Worm (Caenorhabditis elegans): Measurements from ENCODE around the gene F17H10.1.

F17H10.1 gene

DNA sequence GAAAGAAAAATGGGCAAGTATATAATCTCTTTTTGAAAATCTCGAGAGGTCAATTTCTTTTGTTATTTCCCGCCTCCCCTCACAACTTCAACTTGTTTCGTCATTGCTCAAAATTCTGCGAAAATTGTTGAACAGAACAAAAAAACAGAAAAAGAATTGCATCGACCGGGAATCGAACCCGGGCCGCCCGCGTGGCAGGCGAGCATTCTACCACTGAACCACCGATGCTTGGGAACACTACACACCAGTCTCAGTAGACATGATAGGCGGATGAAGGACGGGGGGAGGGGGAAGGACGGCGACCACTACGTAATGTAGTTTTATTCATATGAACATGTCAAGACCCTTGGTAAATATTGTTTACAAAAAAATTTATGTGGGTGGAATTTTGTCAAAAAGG lies 16.1 kb downstream of the F17H10.1 start:
- TF ChIP-seq sea-1 (GFP tag; conservative IDR thresholded peaks at IDR 0.05) = peak; percentile 98
- TF ChIP-seq pes-1 (GFP tag; IDR thresholded peaks at IDR 0.05) = peak; percentile 98
- TF ChIP-seq scrt-1 (GFP tag; IDR thresholded peaks at IDR 0.05) = peak; percentile 98
- TF ChIP-seq ets-7 (tag; optimal IDR thresholded peaks at IDR 0.05) = peak; percentile 92
- no peak for TF ChIP-seq ama-1 (optimal IDR thresholded peaks at IDR 0.05)
- TF ChIP-seq aly-1 (tag; optimal IDR thresholded peaks at IDR 0.05) = peak; percentile 96
- peak; percentile 93 for TF ChIP-seq B0310.2 (tag; optimal IDR thresholded peaks at IDR 0.05)
- TF ChIP-seq ceh-13 (GFP tag; optimal IDR thresholded peaks at IDR 0.05) = peak; percentile 97
- TF ChIP-seq F13C5.2 (tag; optimal IDR thresholded peaks at IDR 0.05) = peak; percentile 93
- peak; percentile 99 for TF ChIP-seq hmg-4 (GFP tag; optimal IDR thresholded peaks at IDR 0.05)
- TF ChIP-seq tra-4 (tag; optimal IDR thresholded peaks at IDR 0.05) = peak; percentile 89
- peak; percentile 99 for TF ChIP-seq flt-1 (GFP tag; IDR thresholded peaks at IDR 0.05)
- TF ChIP-seq hnd-1 (tag; optimal IDR thresholded peaks at IDR 0.05) = peak; percentile 74
- TF ChIP-seq hmbx-1 (tag; optimal IDR thresholded peaks at IDR 0.05) = peak; percentile 86
- TF ChIP-seq tbx-37 (GFP tag; conservative IDR thresholded peaks at IDR 0.05) = peak; percentile 95
- TF ChIP-seq tbx-11 (GFP tag; IDR thresholded peaks at IDR 0.05) = peak; percentile 98
- peak; percentile 96 for TF ChIP-seq ceh-36 (tag; optimal IDR thresholded peaks at IDR 0.05)

DNA sequence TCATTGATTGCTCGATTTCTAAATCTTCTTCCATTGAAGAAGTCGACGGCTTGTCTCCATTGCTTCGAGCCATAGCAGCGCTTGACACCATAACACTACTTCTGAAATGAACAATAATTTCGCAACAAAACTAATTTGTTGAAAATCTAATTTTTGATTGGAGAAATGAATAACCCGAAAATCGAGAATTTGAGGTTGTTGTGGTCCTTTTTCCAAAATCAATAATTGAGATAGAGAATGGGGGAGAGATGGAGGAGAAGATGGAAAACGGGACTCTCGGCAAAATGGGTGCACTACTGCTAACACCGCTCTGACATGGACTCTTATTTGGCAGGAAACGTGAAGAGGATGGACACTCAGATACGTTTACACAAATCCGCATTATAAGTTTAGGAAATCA lies 17.1 kb downstream of the F17H10.1 start, which contains the start of gene snx-17:
Gene snx-17, minus strand, starts transcription at position 101 of the 400 bp plus-strand sequence.
- TF ChIP-seq ceh-13 (GFP tag; optimal IDR thresholded peaks at IDR 0.05) (no peak), hmg-4 (GFP tag; optimal IDR thresholded peaks at IDR 0.05) (no peak), flt-1 (GFP tag; IDR thresholded peaks at IDR 0.05) (no peak), ets-7 (tag; optimal IDR thresholded peaks at IDR 0.05) (no peak), pes-1 (GFP tag; IDR thresholded peaks at IDR 0.05) (no peak), scrt-1 (GFP tag; IDR thresholded peaks at IDR 0.05) (no peak), ceh-36 (tag; optimal IDR thresholded peaks at IDR 0.05) (no peak), hmbx-1 (tag; optimal IDR thresholded peaks at IDR 0.05) (no peak), tra-4 (tag; optimal IDR thresholded peaks at IDR 0.05) (no peak), hnd-1 (tag; optimal IDR thresholded peaks at IDR 0.05) (no peak), tbx-11 (GFP tag; IDR thresholded peaks at IDR 0.05) (no peak), B0310.2 (tag; optimal IDR thresholded peaks at IDR 0.05) (no peak), tbx-37 (GFP tag; conservative IDR thresholded peaks at IDR 0.05) (no peak), F13C5.2 (tag; optimal IDR thresholded peaks at IDR 0.05) (no peak), aly-1 (tag; optimal IDR thresholded peaks at IDR 0.05) (no peak)

DNA sequence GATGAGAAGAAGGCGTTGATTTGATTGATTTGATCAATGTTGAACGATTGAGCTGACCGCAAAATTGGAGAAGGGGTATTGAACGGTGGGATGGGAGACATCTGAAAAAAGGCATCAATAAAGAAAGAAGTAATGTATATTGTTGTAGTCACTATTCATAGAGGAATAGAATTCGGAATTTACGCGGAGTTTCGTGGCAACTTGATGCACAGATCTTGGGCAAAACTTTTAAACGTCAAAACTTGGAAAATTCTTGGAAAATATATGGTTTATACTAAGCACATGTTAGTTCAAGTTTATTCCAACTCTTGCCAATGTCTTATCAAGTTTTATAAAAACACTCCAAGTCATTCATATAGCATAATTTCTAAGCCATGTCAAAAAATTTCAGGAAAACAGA lies 21.4 kb downstream of the F17H10.1 start, which contains the start of gene F17H10.4:
Gene F17H10.4, minus strand, starts transcription at position 101 of the 400 bp plus-strand sequence.
- TF ChIP-seq ceh-13 (GFP tag; optimal IDR thresholded peaks at IDR 0.05) (no peak), pes-1 (GFP tag; IDR thresholded peaks at IDR 0.05) (no peak), ceh-36 (tag; optimal IDR thresholded peaks at IDR 0.05) (no peak), hnd-1 (tag; optimal IDR thresholded peaks at IDR 0.05) (no peak), flt-1 (GFP tag; IDR thresholded peaks at IDR 0.05) (no peak), aly-1 (tag; optimal IDR thresholded peaks at IDR 0.05) (no peak), B0310.2 (tag; optimal IDR thresholded peaks at IDR 0.05) (no peak), F13C5.2 (tag; optimal IDR thresholded peaks at IDR 0.05) (no peak), sea-1 (GFP tag; conservative IDR thresholded peaks at IDR 0.05) (no peak), ama-1 (optimal IDR thresholded peaks at IDR 0.05) (no peak), hmbx-1 (tag; optimal IDR thresholded peaks at IDR 0.05) (no peak), ets-7 (tag; optimal IDR thresholded peaks at IDR 0.05) (no peak), tbx-37 (GFP tag; conservative IDR thresholded peaks at IDR 0.05) (no peak), tra-4 (tag; optimal IDR thresholded peaks at IDR 0.05) (no peak), scrt-1 (GFP tag; IDR thresholded peaks at IDR 0.05) (no peak)

DNA sequence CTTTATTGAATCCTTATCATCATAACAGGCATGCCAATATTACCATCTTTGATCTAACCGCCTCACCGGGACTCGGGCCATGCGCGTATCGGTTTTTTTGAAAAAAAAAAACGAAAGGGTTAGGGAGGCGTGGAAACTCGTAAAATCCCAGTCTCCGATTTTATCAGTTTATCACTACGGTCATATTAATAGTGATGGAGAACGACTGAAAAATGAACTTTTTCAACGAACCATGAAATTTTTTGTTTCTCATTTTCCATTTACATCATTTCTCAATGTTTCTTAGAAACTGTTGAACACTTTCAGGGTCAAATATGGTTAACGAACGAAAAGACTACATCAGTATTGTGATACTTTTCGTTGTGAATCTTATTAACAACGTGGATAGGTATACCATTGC lies 24.9 kb downstream of the F17H10.1 start, which contains the start of gene spin-3:
Gene spin-3, plus strand, starts transcription at position 301 of the 400 bp plus-strand sequence.
- TF ChIP-seq ets-7 (tag; optimal IDR thresholded peaks at IDR 0.05) (no peak), ama-1 (optimal IDR thresholded peaks at IDR 0.05) (no peak), hnd-1 (tag; optimal IDR thresholded peaks at IDR 0.05) (no peak), aly-1 (tag; optimal IDR thresholded peaks at IDR 0.05) (no peak), hmbx-1 (tag; optimal IDR thresholded peaks at IDR 0.05) (no peak), pes-1 (GFP tag; IDR thresholded peaks at IDR 0.05) (no peak), F13C5.2 (tag; optimal IDR thresholded peaks at IDR 0.05) (no peak), ceh-36 (tag; optimal IDR thresholded peaks at IDR 0.05) (no peak), sea-1 (GFP tag; conservative IDR thresholded peaks at IDR 0.05) (no peak), tbx-37 (GFP tag; conservative IDR thresholded peaks at IDR 0.05) (no peak), flt-1 (GFP tag; IDR thresholded peaks at IDR 0.05) (no peak), hmg-4 (GFP tag; optimal IDR thresholded peaks at IDR 0.05) (no peak)

DNA sequence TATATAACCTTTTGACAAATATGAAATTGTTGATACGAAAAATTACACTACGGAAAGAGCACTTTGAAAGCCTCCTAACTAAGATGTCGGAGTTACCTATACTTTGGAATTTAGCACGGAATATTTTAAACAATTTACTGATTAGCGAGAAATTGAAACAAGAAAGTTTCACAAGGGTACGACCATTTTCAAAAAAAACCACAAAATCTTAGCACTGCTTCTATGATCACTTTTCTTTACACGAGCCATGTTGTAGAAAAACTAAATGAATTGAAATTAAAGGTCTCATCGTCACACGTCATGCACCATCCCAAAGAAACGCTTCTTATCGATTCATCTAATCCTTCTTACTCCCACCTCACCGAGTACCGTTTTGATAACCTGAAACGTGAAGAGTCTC lies 29.8 kb downstream of the F17H10.1 start, which contains the start of gene F09A5.2:
Gene F09A5.2, plus strand, starts transcription at position 301 of the 400 bp plus-strand sequence.
- TF ChIP-seq ets-7 (tag; optimal IDR thresholded peaks at IDR 0.05) = no peak
- TF ChIP-seq hmbx-1 (tag; optimal IDR thresholded peaks at IDR 0.05) = no peak
- no peak for TF ChIP-seq aly-1 (tag; optimal IDR thresholded peaks at IDR 0.05)
- no peak for TF ChIP-seq F13C5.2 (tag; optimal IDR thresholded peaks at IDR 0.05)
- no peak for TF ChIP-seq tbx-11 (GFP tag; IDR thresholded peaks at IDR 0.05)
- TF ChIP-seq scrt-1 (GFP tag; IDR thresholded peaks at IDR 0.05) = no peak

DNA sequence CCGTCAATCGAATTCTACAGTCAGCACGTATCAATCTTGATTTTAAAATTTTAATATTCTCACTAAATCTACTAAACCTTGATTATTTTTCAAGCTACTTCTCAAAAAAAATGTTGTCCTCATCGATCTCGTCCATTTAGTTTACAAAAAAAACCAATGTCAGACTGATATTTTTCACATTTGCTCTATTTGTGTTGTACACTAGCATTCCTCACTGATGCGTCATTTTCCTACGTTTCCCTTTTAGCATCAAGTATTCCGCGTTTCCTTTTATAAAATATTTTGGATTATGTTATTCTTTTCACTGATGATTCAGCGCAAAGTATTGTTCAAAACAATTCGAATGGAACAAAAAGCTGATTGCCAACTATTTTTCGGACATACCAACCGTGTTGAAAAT lies 34.5 kb downstream of the F17H10.1 start, which contains the start of gene ttr-34:
Gene ttr-34, plus strand, starts transcription at position 301 of the 400 bp plus-strand sequence.
- TF ChIP-seq hnd-1 (tag; optimal IDR thresholded peaks at IDR 0.05) = no peak
- TF ChIP-seq aly-1 (tag; optimal IDR thresholded peaks at IDR 0.05) = no peak
- TF ChIP-seq tbx-11 (GFP tag; IDR thresholded peaks at IDR 0.05) = no peak

DNA sequence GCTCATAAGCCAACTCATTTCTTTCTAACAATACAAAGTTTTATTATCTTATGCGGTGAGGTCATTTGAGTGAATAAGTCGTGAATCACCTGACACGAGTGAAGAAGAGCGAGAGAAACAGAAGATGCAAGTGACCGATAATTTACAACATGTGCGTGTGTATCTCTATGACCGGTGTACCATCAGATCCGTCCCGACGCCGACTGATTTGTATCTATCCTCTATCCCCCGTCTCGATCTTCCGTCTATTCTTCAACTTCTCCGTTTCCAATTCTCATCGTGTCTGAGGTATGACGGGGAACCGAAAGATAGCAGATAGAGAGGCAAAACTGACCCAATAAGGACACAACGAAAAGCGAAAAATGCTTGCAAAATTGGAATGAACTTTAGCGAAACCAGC lies 36.4 kb downstream of the F17H10.1 start, which contains the start of gene F09A5.3:
Gene F09A5.3, plus strand, starts transcription at position 162 of the 400 bp plus-strand sequence.
- TF ChIP-seq scrt-1 (GFP tag; IDR thresholded peaks at IDR 0.05) = no peak
- no peak for TF ChIP-seq aly-1 (tag; optimal IDR thresholded peaks at IDR 0.05)
- no peak for TF ChIP-seq ceh-36 (tag; optimal IDR thresholded peaks at IDR 0.05)
- no peak for TF ChIP-seq sea-1 (GFP tag; conservative IDR thresholded peaks at IDR 0.05)
- TF ChIP-seq hmbx-1 (tag; optimal IDR thresholded peaks at IDR 0.05) = no peak
- TF ChIP-seq B0310.2 (tag; optimal IDR thresholded peaks at IDR 0.05) = no peak
- TF ChIP-seq flt-1 (GFP tag; IDR thresholded peaks at IDR 0.05) = no peak
- TF ChIP-seq ets-7 (tag; optimal IDR thresholded peaks at IDR 0.05) = no peak

Data from whole organism, early embryonic.